Fruit fly (Drosophila melanogaster) Kc167 (cell line): ENCODE data around the gene CG4789.

Experiments used
- Myc ChIP-seq: fragments of >200 bp; optimal IDR thresholded peaks from 2 replicates; lab custom pipeline; 2017; ENCODE audit warnings: missing external identifiers
- Sin3A ChIP-seq: fragments of >200 bp; optimal IDR thresholded peaks from 2 replicates; lab custom pipeline; 2018; ENCODE audit warnings: missing external identifiers
- h ChIP-seq: fragments of >200 bp; optimal IDR thresholded peaks from 3 replicates; lab custom pipeline; 2018; ENCODE audit warnings: missing external identifiers
- insv ChIP-seq: fragments of >200 bp; optimal IDR thresholded peaks from 3 replicates; lab custom pipeline; 2018; ENCODE audit warnings: missing external identifiers
- psq ChIP-seq: fragments of >200 bp; optimal IDR thresholded peaks from 2 replicates; lab custom pipeline; 2017; ENCODE audit warnings: missing external identifiers
- ttk ChIP-seq: sonication (Bioruptor generic); optimal IDR thresholded peaks from 2 replicates; lab custom pipeline; 2017; ENCODE audit warnings: missing external identifiers

CG4789 gene

dm6 chrX:16818186-16818585, 17.5 kb downstream of the CG4789 start:
- TF ChIP-seq Sin3A (lab: Kevin White, UChicago) (no peak), Myc (no peak), insv (lab: Kevin White, UChicago) (no peak), ttk (no peak), h (no peak), psq (lab: Kevin White, UChicago) (no peak)

DNA sequence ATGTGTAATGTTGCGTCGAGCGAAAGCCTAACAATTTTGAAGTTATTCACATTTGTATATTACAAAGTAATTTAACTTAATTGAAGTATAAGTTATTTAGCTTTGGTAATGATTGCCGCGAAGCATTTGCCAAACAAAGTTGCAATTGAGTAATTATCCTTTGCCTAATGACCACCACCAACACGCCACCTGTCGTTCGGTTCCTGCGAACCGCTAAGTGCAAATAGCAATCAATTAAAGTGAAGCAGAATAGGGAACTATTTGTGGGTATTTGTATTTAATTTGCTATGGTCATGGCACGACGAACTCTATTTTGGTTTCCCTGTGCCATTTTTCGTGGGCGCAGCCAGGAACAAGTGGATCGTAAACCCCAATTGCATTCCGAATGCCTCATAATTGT, 19.9 kb downstream of the CG4789 start:
- TF ChIP-seq Myc (no peak), psq (lab: Kevin White, UChicago) (no peak), ttk (no peak), Sin3A (lab: Kevin White, UChicago) (no peak), insv (lab: Kevin White, UChicago) (no peak), h (no peak)

- no peak for TF ChIP-seq ttk
- no peak for TF ChIP-seq Sin3A (lab: Kevin White, UChicago)
- no peak for TF ChIP-seq h
- no peak for TF ChIP-seq psq (lab: Kevin White, UChicago)
- TF ChIP-seq insv (lab: Kevin White, UChicago): no peak
- no peak for TF ChIP-seq Myc
Observed at dm6 chrX:16821216-16821615, 20.5 kb downstream of the CG4789 start.

DNA sequence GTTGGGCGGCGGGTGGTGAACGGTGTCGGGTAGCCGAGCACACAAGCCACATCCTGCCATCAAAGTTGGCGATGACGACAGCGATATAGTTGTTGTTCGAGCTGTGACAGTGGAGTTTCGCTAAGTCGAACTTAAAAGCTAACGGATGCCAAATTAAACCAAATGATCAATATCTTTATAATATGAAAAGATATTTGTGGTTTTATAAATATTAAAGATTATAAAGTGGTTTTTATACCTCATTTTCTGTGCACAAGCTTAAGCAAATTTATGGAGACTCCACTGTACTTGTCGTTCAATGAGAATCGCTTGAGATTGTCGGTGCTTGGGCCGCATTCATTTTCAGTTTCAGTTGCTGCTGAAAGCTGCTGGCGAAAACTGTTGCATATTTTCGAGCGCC, 21.4 kb downstream of the CG4789 start:
- no peak for TF ChIP-seq ttk
- TF ChIP-seq Myc: no peak
- no peak for TF ChIP-seq psq (lab: Kevin White, UChicago)
- no peak for TF ChIP-seq Sin3A (lab: Kevin White, UChicago)
- TF ChIP-seq h: no peak
- no peak for TF ChIP-seq insv (lab: Kevin White, UChicago)

- TF ChIP-seq Myc (no peak), psq (lab: Kevin White, UChicago) (no peak), insv (lab: Kevin White, UChicago) (no peak), h (no peak), ttk (no peak), Sin3A (lab: Kevin White, UChicago) (no peak)
Observed at dm6 chrX:16829439-16830028, 28.8 kb downstream of the CG4789 start.

DNA sequence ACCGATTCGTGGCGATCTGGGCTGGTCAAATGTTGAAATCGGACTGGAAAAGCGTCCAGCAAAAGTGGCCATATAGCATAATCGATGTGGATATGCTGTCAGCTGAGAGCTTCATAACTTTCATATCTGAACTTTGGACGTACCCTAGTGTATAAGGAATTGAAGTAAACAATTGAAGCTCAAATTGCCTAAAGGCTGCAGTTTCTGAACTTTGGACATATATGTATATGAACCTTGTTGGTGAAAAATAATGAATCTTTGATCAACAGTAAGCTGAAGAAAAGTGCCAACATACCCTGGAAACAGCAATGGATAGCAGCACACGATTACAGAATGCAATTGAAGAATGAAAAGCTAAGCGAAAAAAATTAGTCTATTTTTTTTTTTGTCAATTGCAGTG, 29.4 kb downstream of the CG4789 start:
- TF ChIP-seq h: no peak
- no peak for TF ChIP-seq ttk
- no peak for TF ChIP-seq psq (lab: Kevin White, UChicago)
- no peak for TF ChIP-seq Myc
- no peak for TF ChIP-seq insv (lab: Kevin White, UChicago)
- TF ChIP-seq Sin3A (lab: Kevin White, UChicago): no peak

DNA sequence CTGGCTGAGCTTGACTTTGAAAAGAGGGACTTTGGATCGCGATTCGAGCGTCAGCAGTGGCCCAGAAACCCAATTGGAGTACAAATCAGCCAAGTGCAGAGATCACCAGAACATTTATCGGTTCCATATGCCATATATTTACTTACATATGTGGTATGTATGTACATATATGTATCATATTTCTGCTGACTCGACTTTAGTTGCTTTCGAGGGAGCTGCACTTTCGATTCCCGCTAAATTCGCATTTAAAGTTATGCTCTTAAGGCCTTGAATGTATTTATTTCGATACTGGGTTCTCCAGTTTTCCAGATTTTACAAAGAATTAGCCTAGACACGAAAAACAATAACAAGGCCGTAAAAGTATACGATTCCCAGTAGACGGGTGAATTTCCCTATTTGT, 31.1 kb downstream of the CG4789 start:
- no peak for TF ChIP-seq ttk

DNA sequence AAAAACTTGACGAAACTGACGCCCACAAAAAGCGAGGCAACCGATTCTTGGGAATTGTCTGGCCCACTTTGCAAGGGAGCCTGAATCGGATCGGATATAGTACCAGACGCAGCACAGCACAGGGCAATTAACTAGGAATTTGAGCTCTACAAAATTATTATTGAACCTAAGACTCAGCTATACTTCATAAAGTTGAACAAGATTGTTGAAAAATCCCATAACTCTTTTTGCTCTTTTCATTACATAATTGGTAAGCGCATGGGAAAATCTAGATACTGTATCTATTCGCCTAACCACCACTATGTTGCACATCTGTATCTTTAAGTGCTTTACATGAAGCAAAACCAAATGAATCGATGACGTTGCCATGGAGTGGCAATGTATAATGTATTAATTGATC, 32.4 kb downstream of the CG4789 start:
- TF ChIP-seq psq (lab: Kevin White, UChicago): no peak
- no peak for TF ChIP-seq insv (lab: Kevin White, UChicago)
- TF ChIP-seq Sin3A (lab: Kevin White, UChicago): no peak
- TF ChIP-seq ttk: no peak
- TF ChIP-seq h: no peak
- TF ChIP-seq Myc: no peak

DNA sequence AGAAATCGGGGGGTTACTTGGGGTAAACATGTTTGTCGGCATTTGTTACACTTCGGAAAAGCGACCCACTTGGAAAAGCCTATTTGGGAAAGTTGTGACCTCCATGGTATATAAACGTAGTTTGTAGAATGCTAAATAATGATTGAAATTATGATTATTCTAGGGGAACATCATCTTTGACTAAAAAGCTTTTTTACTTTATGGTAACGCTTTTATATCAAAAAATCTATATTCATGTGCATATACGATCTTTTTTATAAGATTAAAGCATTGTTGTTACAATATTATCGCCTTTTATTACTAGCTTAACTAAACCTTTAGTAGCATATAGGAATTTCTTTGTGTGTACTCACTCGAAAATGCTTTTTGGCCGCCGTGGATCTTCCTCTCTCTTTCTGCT, 33.5 kb downstream of the CG4789 start:
- TF ChIP-seq psq (lab: Kevin White, UChicago) (no peak), ttk (no peak), Sin3A (lab: Kevin White, UChicago) (no peak), insv (lab: Kevin White, UChicago) (no peak), h (no peak)

DNA sequence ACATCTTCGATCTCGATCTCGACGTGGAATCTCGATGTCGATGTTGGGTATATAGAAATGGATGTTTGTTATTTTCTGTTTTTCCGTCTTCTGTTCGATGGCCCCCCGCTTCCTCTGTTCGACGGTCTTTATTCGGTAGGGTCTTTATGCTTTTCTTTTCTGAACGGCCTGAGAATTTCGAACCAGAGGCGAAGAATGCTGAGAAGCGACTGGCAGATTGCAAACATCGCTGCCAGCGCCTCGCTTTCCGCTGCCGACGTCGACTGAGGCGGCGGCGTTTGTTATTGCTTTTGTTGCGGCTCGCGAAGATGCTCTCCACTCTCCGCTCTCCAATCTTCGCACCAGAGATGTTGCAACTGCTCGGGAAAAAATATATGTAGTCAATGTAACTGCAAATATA, 34.6 kb downstream of the CG4789 start, which contains the start of the genes CG13004 and CG46306:
TSS of gene CG13004 (minus strand) at position 217 of the 400 bp plus-strand sequence.
TSS of gene CG46306 (minus strand) at position 217 of the 400 bp plus-strand sequence.
- TF ChIP-seq insv (lab: Kevin White, UChicago): no peak
- TF ChIP-seq psq (lab: Kevin White, UChicago): no peak
- TF ChIP-seq ttk: no peak
- no peak for TF ChIP-seq Sin3A (lab: Kevin White, UChicago)
- TF ChIP-seq Myc: no peak
- TF ChIP-seq h: no peak

DNA sequence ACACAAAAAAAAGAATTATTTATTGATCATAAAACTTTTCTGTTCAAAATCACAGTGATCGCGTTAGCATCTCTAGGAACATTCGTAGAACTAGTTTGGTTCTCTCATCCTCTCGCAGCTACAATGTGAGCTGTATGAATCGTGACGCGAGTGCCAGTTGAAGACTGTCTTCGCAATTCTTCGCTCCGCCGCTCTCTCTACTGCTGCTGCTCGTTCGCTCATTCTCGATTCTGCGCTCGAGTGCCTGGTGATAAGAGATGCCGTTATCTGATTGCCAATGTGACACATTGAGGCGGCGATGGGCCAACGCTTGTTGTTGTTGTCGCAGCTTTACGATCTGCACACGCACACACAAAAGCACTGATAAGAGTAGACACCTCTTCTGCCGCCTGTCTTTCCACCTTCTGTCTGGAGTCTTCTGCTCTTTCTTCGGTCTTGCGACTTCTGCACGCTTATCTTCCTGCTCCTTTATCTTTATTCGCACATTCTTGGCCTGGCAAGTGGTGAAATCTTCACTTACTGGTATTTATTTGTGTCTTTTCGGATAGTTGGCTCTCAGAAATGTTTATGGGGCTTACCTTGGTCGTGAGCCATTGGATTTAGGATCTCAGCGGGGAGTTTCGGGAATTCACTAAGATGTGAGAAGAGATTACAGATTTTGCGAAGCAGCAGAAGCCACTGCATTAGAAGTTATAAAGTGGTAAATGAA, 35.5 kb downstream of the CG4789 start:
- TF ChIP-seq psq (lab: Kevin White, UChicago) (no peak), Sin3A (lab: Kevin White, UChicago) (no peak), h (no peak), Myc (no peak), ttk (no peak), insv (lab: Kevin White, UChicago) (no peak)

- TF ChIP-seq Myc (no peak), Sin3A (lab: Kevin White, UChicago) (no peak), h (no peak), insv (lab: Kevin White, UChicago) (no peak), ttk (no peak), psq (lab: Kevin White, UChicago) (no peak)
Observed at dm6 chrX:16836805-16837333, 36.1 kb downstream of the CG4789 start.

dm6 chrX:16837588-16838178, 37.0 kb downstream of the CG4789 start:
- no peak for TF ChIP-seq Myc
